Fruit fly (Drosophila melanogaster) S2 (cell line): ENCODE results near the gene CG7857.

ENCODE experiments used
- CG8478 ChIP-seq: fragments of >200 bp; optimal IDR thresholded peaks from 2 replicates; lab custom pipeline; 2018
- CTCF ChIP-seq, 2 experiments: fragments of >200 bp; optimal IDR thresholded peaks; 2 replicates each; lab custom pipeline; 2018

Gene CG7857

DNA sequence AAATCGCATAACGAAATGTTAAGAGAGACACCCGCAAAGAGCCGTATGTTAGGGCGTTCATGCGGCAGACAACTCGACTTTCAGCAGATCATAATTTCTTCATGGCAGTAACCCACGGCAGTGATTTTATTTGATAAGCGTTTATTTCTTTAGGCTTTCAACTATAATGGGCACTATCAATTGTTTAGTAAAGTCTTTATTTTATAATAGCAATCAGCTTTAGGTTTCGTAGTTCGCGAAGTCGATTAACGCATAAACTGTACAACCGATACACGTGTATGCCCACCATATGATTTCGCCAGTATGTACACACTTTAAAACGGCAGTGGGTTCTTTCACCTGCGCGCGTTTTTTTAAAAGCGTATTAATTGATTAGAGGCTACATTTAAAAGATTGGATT lies 3.5 kb upstream of the CG7857 start, which contains the start of gene CG7841:
Gene CG7841, minus strand, starts transcription at position 20 of the 400 bp plus-strand sequence.
- TF ChIP-seq CTCF (optimal IDR thresholded peaks at IDR 0.05; lab: Kevin White, UChicago) = no peak
- TF ChIP-seq CG8478 (lab: Kevin White, UChicago) = no peak

DNA sequence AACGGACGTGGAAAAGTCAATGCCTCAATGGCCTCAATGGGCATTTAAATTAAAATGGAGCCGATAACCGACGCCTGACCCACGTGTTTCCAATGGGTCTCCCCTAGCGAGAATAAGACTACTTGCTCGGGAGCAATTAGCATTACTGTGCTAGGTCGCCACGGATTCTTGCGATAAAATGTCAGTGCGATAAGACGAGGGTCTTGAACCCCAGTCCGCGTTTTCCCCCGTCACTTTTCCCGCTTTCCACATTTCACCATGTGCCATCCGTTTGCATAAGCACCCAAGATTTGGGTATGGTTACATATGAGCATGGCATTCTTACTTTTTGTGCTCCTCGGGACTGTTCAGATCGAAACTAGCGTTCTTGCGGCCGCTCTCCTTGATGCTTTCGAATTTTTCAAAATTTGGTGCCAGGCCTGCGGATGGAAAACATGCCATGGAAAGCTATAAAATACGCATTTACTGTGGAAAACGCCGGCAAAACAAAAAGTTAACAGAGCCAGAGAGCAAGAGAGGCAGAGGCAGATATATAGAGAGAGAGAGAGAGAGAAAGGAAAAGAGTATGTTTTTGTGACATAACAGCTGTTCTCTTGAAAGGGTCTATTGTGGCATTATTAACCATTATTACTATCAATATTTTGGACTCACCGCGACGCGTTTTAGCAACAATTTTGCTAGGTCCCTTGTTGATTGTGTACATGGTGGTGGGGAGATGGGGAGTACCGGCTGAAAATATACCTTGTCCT lies 2.6 kb upstream of the CG7857 start:
- TF ChIP-seq CG8478 (lab: Kevin White, UChicago) = no peak
- no peak for TF ChIP-seq CTCF (optimal IDR thresholded peaks at IDR 0.05; lab: Kevin White, UChicago)

DNA sequence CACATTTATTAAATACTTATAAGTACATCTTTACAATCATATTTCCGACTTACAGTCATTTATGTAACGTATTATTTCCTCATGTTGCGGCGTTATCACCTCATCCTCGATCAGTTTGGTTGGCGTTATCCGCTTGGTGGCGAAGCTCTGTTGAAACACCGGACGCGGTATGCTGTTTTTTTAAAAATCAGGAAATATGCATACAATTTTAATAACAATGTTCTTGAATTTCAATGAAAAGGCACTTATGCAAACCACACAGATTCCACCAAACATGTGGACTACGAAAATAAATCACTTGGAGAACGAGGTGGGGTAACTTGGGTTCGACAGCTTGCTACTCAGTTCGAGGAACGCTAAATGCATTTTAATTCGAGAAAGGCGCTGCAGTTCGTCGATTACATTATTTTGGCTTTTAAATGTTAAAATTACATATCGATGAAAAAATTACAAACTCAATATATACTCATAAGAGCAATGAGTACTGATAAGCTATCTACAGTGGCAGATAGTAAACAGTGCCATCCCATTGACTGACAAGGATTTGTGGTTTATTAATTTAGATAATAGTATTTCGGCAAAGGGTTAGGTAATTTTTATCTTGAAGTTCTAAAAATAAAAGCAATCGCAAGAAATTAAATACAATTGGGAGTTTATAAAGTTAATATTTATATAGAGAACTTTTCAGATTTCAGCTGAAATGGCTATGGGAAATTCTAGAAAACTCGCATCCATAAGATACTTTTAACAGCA lies 1.7 kb upstream of the CG7857 start:
- TF ChIP-seq CG8478 (lab: Kevin White, UChicago) = no peak
- no peak for TF ChIP-seq CTCF (optimal IDR thresholded peaks at IDR 0.05; lab: Kevin White, UChicago)

DNA sequence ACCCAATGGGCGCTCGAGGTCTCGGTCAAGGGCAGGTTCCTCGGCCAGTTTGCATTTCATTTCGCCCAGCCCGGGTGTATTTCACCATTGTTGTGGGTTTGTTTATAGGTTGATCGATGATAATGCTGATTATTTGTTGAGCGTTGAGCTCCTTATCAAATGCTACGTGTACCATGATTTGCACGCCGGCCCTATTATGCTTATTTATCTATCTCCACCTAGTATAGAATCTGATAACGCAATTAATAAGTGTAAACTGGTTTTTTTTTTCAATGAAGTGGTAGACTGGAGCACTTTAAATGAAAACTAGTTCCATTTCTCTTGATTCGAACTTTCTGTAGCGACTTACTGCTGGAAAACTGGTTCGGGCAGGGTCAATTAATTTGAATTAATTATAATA lies 2.4 kb downstream of the CG7857 start:
- TF ChIP-seq CG8478 (lab: Kevin White, UChicago) (no peak), CTCF (optimal IDR thresholded peaks at IDR 0.05; lab: Kevin White, UChicago) (no peak)

DNA sequence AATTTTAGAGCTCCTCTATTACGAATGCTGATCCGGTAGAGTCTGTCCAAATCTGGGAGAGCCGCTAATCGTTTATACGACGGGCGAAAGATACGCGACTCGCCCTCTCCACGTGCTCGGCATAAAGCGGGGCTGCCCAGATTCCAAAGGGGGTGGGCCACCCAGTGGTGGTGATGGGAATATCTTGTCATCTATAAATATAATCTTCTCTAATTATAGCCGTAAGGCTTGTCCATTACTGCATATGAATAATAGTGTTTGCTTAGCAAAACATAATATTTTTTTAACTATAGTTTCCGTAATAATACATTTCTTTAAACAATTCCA lies 3.1 kb downstream of the CG7857 start:
- TF ChIP-seq CG8478 (lab: Kevin White, UChicago) (no peak), CTCF (optimal IDR thresholded peaks at IDR 0.05; lab: Kevin White, UChicago) (no peak)

DNA sequence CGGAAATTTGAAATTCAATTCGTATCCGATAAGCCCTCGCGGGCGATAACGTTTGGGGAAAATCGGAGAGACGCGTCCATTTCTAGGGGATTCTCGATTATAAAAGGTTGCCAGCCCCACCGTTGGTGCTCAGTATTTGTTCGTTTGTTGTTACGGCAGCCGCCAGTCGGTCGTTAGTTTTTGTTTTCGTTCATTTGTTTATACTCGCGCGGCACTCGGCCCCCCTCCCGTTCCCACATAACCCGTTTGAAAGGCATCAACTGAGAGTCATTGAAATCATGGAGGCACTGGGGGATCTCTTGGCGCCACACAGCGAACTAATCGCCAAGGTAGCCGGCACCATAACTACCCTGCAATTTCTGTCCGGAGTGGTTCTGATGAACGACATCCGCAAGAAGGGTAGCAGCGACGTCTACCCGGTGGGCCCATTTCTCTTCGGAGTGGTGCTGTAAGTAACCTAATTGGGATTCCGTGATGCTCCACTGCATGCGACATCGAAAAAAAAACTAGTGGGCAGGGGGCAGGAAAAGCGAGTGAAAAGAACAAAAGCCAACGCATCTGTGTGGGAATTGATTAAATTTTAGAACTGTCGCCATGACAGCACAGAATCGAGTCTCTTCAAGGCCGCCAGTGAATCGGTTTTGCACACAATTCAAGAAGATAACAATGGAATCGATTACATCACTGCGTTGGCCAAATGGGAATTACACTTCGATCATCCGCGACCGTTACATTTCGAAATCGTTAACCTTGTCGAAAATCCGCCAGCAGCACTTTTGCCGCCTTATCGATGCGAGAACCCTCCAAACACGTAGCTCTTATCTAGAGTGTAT lies 3.7 kb downstream of the CG7857 start, which contains the start of gene CG7272:
Gene CG7272, plus strand, starts transcription at position 126 of the 833 bp plus-strand sequence.
- TF ChIP-seq CTCF (optimal IDR thresholded peaks at IDR 0.05; lab: Kevin White, UChicago) (no peak), CG8478 (lab: Kevin White, UChicago) (no peak)

DNA sequence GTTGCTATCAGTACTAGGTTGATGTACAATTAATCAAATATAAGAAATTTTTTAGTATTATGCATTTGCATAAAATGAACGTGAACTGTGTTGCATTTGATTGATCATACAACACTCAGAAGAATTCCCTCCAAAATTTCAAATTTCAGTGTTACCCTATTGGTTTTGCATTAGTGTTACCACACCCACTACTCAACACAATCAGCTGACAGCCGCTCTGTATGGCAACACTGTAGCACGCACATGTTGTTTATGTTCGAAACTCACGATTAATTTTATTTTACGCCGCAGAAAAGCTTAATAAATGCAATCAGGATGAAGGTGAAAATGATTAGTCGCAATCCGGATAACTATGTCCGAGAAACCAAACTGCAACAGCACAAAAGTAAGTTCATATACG lies 5.9 kb downstream of the CG7857 start, which contains the start of gene CG7275:
Gene CG7275, plus strand, starts transcription at position 215 of the 400 bp plus-strand sequence.
- TF ChIP-seq CG8478 (lab: Kevin White, UChicago) = no peak
- TF ChIP-seq CTCF (optimal IDR thresholded peaks at IDR 0.05; lab: Kevin White, UChicago) = no peak

DNA sequence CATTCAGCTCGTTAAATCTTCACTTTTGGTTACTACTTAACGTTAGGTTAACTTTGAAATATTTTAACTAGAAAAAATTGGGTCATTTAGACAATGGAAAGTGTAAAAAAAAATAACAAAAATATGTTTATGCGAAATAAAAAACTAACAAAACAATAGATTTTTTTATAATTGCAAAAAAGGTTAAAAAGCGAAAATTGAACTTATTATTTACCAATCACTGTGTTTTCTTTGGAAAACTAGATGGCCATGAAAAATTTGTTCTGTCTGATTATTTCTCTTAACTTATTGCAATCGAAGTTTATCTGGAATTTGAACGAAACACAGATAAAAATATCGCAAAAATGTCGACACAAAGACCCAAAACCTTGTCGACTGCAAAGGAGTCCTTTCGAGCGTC lies 6.8 kb downstream of the CG7857 start, which contains the start of gene CG7276:
Gene CG7276, plus strand, starts transcription at position 301 of the 400 bp plus-strand sequence.
- TF ChIP-seq CG8478 (lab: Kevin White, UChicago) (no peak), CTCF (optimal IDR thresholded peaks at IDR 0.05; lab: Kevin White, UChicago) (no peak)

DNA sequence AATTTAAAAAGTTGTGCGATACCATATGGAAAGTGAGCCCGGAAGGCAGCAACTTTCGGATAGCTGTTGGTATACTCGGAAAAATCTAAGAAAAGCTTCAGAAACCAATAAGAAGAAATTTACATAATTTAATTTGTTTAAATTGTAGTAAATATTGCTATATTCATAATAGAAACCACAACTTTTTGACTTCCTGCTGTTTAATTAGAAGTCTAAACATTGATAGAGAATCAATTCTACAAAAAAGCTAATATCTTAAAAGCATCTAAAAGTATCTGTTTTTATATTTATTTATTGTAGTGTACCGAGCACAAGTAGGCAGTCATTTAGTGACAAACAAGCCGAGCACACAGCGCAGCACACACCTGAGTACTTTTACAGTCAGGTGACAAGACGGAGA lies 8.4 kb downstream of the CG7857 start, which contains the start of gene CG13455:
Gene CG13455, plus strand, starts transcription at position 301 of the 400 bp plus-strand sequence.
- no peak for TF ChIP-seq CG8478 (lab: Kevin White, UChicago)
- TF ChIP-seq CTCF (optimal IDR thresholded peaks at IDR 0.05; lab: Kevin White, UChicago) = no peak

DNA sequence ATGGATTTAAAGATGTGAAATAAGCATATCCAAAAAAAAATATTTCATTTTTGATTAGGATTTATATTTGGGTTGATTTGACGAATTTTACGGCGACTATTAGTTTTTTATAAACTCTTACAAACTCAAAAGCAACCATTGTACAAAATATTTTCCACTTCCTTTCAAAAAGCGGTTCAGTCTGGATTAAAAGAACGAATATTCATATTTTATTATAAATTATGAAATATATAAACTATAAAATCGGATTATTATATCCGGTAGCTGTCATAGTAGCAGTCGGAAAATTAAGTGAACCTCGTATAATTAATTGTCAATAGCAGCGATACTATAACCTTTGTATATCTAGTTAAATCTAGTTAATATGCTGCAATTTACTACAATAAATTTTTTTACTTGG lies 9.2 kb downstream of the CG7857 start, which contains the start of gene CG12355:
Gene CG12355, minus strand, starts transcription at position 101 of the 400 bp plus-strand sequence.
- TF ChIP-seq CTCF (optimal IDR thresholded peaks at IDR 0.05; lab: Kevin White, UChicago) (no peak), CG8478 (lab: Kevin White, UChicago) (no peak)

DNA sequence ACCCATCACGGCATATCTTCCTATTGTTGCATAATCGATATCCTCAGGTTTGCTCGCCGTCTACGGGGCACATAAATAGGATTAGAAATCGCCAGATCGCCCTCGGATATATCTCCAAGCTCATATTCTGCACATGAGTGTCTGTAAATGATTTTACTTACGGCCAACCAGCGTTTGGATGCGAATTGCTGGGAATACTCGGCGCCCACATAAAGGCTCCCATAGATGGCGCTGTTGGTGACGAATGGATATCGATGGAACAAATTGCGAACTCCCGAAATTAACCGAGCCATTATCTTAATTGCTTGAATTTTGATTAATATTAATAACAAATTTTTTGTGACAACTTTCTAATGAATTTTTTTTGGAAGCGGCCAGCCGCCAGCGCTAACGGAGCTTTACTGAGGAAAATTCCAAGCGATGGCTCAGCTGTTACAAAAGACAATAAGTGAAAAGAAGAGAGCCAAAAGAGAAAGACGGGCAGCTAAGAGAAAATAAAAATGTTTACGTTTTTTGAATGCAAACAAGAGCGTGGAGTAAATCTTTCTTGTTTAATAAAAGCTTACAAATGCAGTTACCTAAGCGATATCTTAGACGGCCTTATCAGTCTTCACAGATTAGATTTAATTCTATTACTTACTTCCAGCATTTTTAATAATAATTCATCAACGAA lies 10.0 kb downstream of the CG7857 start:
- no peak for TF ChIP-seq CG8478 (lab: Kevin White, UChicago)
- TF ChIP-seq CTCF (optimal IDR thresholded peaks at IDR 0.05; lab: Kevin White, UChicago) = peak; percentile 54 to 68

DNA sequence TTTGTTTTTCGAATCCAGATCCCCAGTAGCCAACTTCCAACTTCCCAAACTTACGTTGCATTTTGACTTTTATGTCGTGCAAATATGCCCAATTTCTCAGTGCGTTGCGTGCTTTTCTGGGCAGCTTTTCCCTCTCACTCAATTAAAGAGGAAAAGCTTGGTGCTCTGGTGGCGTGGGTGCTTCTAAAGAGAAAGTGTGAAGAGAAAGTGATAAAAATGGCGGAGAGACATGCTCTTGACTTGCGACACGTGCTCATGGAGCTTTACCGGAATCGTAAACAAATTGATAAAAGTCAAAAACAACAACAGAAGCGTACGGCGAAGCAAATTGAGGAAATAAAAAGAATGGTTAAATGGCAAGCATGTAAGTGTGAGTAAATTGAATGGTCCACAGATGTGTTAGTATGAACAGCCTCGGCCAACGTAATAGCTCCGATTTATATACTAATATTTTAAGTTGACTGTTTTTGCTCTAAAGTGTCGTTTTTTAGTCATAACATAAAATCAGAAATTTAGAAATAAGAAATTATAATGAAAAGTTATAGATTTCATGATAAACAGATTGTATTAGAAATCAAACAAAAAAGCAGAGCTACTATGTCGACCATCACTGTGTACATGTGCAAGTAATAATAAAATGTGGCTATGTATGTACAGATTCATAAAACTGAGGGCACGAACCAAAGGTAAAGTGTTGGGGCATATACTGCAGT lies 10.7 kb downstream of the CG7857 start:
- TF ChIP-seq CTCF (optimal IDR thresholded peaks at IDR 0.05; lab: Kevin White, UChicago) (no peak), CG8478 (lab: Kevin White, UChicago) (no peak)

DNA sequence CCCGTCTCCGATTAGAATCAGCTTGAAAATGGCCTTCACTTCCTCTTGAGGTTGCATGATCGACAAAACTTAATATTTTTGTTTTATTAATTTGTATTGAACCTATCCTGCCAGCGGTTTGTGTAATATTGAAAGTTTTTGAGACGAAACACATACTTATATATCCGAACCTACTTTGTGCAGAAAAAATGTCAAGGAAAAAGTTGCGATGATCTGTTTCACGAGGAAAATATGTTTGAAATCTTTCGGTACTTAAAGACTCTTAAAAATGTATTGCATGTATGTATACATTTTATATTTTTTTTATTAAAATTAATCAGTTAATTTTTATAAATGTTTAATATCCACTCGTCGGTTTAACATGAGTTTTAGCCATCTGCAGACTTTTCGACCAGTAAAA lies 19.4 kb downstream of the CG7857 start, which contains the start of gene Ran-like:
Gene Ran-like, minus strand, starts transcription at position 101 of the 400 bp plus-strand sequence.
- TF ChIP-seq CG8478 (lab: Kevin White, UChicago) (no peak), CTCF (optimal IDR thresholded peaks at IDR 0.05; lab: Kevin White, UChicago) (no peak)
